Fruit fly (Drosophila melanogaster) Kc167 (cell line): ENCODE results near the gene CG10947.

Experiments used
- Sin3A ChIP-seq: fragments of >200 bp; optimal IDR thresholded peaks from 2 replicates; lab custom pipeline; 2018; ENCODE audit warnings: missing external identifiers
- h ChIP-seq: fragments of >200 bp; optimal IDR thresholded peaks from 3 replicates; lab custom pipeline; 2018; ENCODE audit warnings: missing external identifiers
- psq ChIP-seq: fragments of >200 bp; optimal IDR thresholded peaks from 2 replicates; lab custom pipeline; 2017; ENCODE audit warnings: missing external identifiers
- ttk ChIP-seq: sonication (Bioruptor generic); optimal IDR thresholded peaks from 2 replicates; lab custom pipeline; 2017; ENCODE audit warnings: missing external identifiers

DNA sequence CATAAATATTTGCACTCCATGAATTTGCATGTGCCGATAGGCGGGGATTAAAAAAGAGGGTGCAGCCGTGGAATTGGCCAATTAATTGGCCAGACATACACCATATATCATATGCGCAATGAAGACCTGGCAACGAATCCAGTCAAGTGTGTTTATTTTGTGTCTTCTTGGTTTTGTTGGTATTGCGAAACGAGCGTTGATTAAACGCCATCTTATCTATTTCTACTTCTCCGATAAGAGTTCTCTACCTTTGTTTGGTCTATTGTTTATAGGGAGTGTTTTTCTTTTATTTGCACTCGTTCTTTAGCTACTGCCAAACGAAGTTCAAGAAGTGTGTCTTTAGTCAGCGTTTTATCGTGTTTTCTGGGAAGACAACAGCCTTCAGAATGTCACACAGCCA is 76.8 kb downstream of the CG10947 start:
- TF ChIP-seq h (lab: Kevin White, UChicago) (no peak), Sin3A (no peak), ttk (lab: Kevin White, UChicago) (no peak), psq (lab: Kevin White, UChicago) (no peak)
